Worm (Caenorhabditis elegans) whole organism, early embryonic: ENCODE measurements around the gene Y37D8A.25.

ENCODE experiments used
- ceh-13 ChIP-seq: fragments of 200-800 bp; sonication (Bioruptor generic); optimal IDR thresholded peaks from 2 replicates; lab custom pipeline; 2018; ENCODE audit warnings: mild to moderate bottlenecking, missing genetic modification characterization, missing compliant biosample characterization
- ets-7 ChIP-seq: sonication (generic microtip); optimal IDR thresholded peaks from 2 replicates; lab custom pipeline; 2016; ENCODE audit warnings: missing genotype, missing genetic modification characterization, missing compliant biosample characterization
- hmg-4 ChIP-seq: fragments of 200-800 bp; sonication (Bioruptor generic); optimal IDR thresholded peaks from 2 replicates; lab custom pipeline; 2018; ENCODE audit warnings: mild to moderate bottlenecking, missing genetic modification characterization, missing compliant biosample characterization

ce11 chrIII:12848981-12849589 is 29.0 kb upstream of the Y37D8A.25 start:
- TF ChIP-seq hmg-4 (GFP tag; lab: Kevin White, UChicago) (no peak), ets-7 (no peak), ceh-13 (GFP tag; lab: Kevin White, UChicago) (no peak)
